Worm (Caenorhabditis elegans) whole organism, early embryonic: Measurements from ENCODE around the gene zfp-3.

Experiments used
- B0310.2 ChIP-seq: sonication (generic microtip); optimal IDR thresholded peaks from 2 replicates; lab custom pipeline; 2016; ENCODE audit warnings: mild to moderate bottlenecking, missing genetic modification characterization, missing compliant biosample characterization
- aly-1 ChIP-seq: sonication (generic microtip); optimal IDR thresholded peaks from 2 replicates; lab custom pipeline; 2016; ENCODE audit warnings: missing genetic modification characterization, missing compliant biosample characterization
- ama-1 ChIP-seq: fragments of 150-350 bp; optimal IDR thresholded peaks from 2 replicates; lab custom pipeline; 2014
- ceh-13 ChIP-seq: fragments of 200-800 bp; sonication (Bioruptor generic); optimal IDR thresholded peaks from 2 replicates; lab custom pipeline; 2018; ENCODE audit warnings: mild to moderate bottlenecking, missing genetic modification characterization, missing compliant biosample characterization
- ceh-36 ChIP-seq: sonication (generic microtip); optimal IDR thresholded peaks from 2 replicates; lab custom pipeline; 2016; ENCODE audit warnings: missing genetic modification characterization, inconsistent platforms, missing compliant biosample characterization
- flt-1 ChIP-seq: fragments of 200-800 bp; sonication (Bioruptor generic); IDR thresholded peaks from 2 replicates; pipeline ENCODE4 v1.3.6; 2022; ENCODE audit warnings: missing genetic modification characterization, missing compliant biosample characterization
- hmg-4 ChIP-seq: fragments of 200-800 bp; sonication (Bioruptor generic); optimal IDR thresholded peaks from 2 replicates; lab custom pipeline; 2018; ENCODE audit warnings: mild to moderate bottlenecking, missing genetic modification characterization, missing compliant biosample characterization
- pes-1 ChIP-seq: fragments of 200-800 bp; sonication (Bioruptor generic); IDR thresholded peaks from 2 replicates; pipeline ENCODE4 v1.3.6; 2022; ENCODE audit warnings: missing genetic modification reagents, missing genetic modification characterization, missing compliant biosample characterization
- scrt-1 ChIP-seq: fragments of 200-800 bp; sonication (Bioruptor generic); IDR thresholded peaks from 2 replicates; pipeline ENCODE4 v1.3.6; 2022; ENCODE audit warnings: missing genetic modification characterization, missing compliant biosample characterization
- sea-1 ChIP-seq: fragments of 200-800 bp; sonication (Bioruptor generic); conservative IDR thresholded peaks from 2 replicates; pipeline ENCODE4 v1.3.6; 2022; ENCODE audit warnings: missing genetic modification characterization, missing compliant biosample characterization
- tbx-11 ChIP-seq: fragments of 200-800 bp; sonication (Bioruptor generic); IDR thresholded peaks from 2 replicates; pipeline ENCODE4 v1.3.6; 2022; ENCODE audit warnings: missing genetic modification characterization, missing compliant biosample characterization
- tbx-37 ChIP-seq: fragments of 200-800 bp; sonication (Bioruptor generic); conservative IDR thresholded peaks from 2 replicates; pipeline ENCODE4 v1.3.6; 2022; ENCODE audit warnings: missing genetic modification reagents, missing genetic modification characterization, missing compliant biosample characterization
- tra-4 ChIP-seq: sonication (generic microtip); optimal IDR thresholded peaks from 2 replicates; lab custom pipeline; 2017; ENCODE audit warnings: missing genetic modification characterization, missing compliant biosample characterization

DNA sequence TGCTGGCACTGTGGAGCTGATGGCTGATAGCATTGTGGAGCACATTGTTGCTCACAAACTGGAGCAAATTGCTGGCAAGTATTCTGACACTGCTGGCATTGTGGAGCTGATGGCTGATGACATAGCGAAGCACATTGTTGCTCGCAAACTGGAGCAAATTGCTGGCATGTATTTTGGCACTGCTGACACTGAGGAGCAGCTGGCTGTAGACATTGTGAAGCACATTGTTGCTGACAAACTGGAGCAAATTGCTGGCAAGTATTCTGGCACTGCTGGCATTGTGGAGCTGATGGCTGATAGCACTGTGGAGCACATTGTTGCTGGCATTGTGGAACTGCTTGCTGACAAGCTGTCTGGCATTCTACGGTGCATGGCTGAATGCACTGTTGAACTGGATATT lies 37.2 kb downstream of the zfp-3 start:
- TF ChIP-seq ama-1 (lab: Kevin White, UChicago) (no peak), ceh-36 (tag; lab: Kevin White, UChicago) (no peak), scrt-1 (GFP tag; lab: Robert Waterston, UW) (no peak), tbx-11 (no peak), pes-1 (GFP tag; lab: Robert Waterston, UW) (no peak), flt-1 (GFP tag; lab: Robert Waterston, UW) (no peak), aly-1 (no peak), sea-1 (GFP tag; lab: Robert Waterston, UW) (no peak), hmg-4 (no peak), tra-4 (tag; lab: Kevin White, UChicago) (no peak), B0310.2 (tag; lab: Kevin White, UChicago) (no peak), ceh-13 (no peak), tbx-37 (no peak)
